Worm (Caenorhabditis elegans): ENCODE measurements around the gene C17C3.3.
A peak's percentile ranks its signal among the peaks of the same experiment; 100 is the strongest.

The C17C3.3 gene

DNA sequence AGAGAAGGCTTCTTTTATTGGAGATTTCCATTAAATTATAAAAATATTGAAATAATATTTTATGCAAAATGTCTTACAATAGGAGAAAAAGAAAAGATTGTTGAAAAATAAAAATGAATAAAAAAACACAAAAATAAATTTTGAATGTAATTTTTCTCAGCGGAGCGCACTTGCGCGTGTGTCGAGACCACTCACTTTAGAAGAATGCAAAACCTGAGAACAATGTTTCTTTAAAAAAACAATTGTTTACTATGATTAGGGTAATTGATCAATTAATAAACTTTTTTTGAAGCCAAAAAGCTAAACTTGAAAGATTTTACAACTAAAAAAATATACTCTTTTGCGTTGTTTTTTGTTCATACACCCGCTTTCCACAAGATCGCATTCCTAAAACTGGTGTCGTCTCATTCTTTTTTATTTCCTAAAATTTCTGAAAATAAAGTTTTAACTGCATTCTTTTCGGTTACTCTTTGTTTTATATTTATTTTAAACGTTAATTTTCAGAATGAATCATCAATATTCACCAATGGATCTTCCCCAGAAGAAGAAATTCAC is 32.8 kb downstream of the C17C3.3 start, which contains the start of gene ttc-4:
Gene ttc-4 (plus strand): TSS at position 505 of the 555 bp plus-strand sequence.
- TF ChIP-seq ces-1 (GFP tag; optimal IDR thresholded peaks at IDR 0.05) (peak; percentile 39), mep-1 (tag; optimal IDR thresholded peaks at IDR 0.05) (peak; percentile 68), tbx-8 (GFP tag; optimal IDR thresholded peaks at IDR 0.05) (no peak), sptf-1 (tag; optimal IDR thresholded peaks at IDR 0.05) (peak; percentile 45), nhr-237 (tag; optimal IDR thresholded peaks at IDR 0.05) (peak; percentile 68)

DNA sequence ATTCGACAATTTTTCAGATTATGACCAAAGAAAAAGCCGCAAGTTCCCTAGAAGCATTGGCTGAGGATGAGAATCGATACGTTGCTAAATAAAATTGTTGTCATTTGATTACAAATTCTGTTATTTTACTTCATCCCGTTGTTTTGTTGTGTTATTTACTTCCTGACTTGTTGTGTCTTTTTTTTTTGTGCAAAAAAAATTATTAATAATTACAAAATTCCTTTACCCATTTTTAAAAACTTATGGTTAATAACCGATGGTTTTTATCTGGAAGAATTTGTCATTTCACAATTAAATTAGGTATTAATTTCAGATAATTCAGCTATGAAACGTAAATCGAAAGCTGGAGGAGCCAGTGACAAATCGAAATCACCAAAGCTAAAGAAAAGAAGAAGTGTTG is 34.7 kb downstream of the C17C3.3 start, which contains the start of gene C17G10.1:
Gene C17G10.1 (plus strand): TSS at position 301 of the 400 bp plus-strand sequence.
- TF ChIP-seq nhr-28 (tag; optimal IDR thresholded peaks at IDR 0.05) (no peak), nhr-76 (tag; optimal IDR thresholded peaks at IDR 0.05) (no peak), lin-13 (tag; optimal IDR thresholded peaks at IDR 0.05) (no peak), tbx-8 (GFP tag; optimal IDR thresholded peaks at IDR 0.05) (no peak), drap-1 (GFP tag; optimal IDR thresholded peaks at IDR 0.05) (no peak), zip-8 (tag; optimal IDR thresholded peaks at IDR 0.05) (no peak)

DNA sequence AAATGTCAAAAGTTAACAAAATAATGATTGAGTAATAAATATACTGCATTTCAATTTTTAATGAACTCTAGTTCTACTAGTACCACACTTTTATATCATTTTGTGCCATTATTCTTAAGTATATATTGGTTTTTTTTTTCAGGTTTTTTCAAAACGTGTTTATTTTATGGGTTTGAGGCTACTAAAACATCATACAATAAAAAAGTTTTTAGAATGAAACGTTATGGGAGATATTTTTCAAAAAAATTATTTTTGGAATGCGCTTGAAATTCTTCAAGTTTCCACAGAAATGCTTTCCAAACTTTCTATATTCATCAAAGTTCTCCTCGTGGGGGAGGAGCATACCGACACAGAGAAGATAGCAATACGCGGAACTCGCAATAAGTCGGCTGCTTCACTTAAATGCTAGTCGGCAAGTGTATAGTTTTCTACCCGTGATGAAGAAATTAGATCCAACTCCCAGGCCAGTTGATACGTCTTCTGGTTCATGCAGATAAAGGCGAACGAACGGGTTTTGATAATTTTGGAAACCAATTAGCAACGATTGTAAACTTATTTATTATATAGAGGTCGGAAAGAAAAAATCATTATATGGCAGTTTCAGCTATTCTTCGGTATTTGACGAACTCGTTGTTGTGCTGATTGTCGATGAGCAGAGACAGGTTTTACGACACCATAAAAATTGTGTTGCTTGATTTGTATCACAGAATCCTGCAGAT is 37.9 kb downstream of the C17C3.3 start, which contains the start of gene C17G10.10:
Gene C17G10.10 (minus strand): TSS at position 51 of the 719 bp plus-strand sequence.
- TF ChIP-seq pha-4 (tag; optimal IDR thresholded peaks at IDR 0.05) (peak; percentile 12), hlh-1 (tag; optimal IDR thresholded peaks at IDR 0.05) (no peak)

DNA sequence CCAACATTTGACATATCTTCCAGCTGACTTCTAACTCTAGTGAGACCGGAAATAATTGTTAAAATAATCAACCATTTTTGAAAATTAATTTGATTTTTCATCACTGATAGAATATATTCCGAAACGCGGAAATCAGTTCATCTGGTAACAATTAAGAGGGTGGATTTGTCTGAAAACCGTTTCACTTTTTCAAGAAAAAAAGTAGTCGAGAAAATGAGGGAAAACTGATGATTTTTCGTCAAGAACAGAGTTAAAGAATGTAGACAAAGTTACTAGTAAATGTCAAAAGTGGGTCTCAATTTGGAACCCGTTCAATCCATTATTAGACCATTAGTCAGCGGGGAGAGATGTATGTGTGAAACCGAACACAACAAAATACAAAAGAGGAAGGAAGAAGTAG is 41.7 kb downstream of the C17C3.3 start, which contains the start of gene C17G10.6:
Gene C17G10.6 (minus strand): TSS at position 101 of the 400 bp plus-strand sequence.
- no peak for TF ChIP-seq nhr-28 (tag; optimal IDR thresholded peaks at IDR 0.05)
- TF ChIP-seq nhr-76 (tag; optimal IDR thresholded peaks at IDR 0.05): no peak
- no peak for TF ChIP-seq lsy-2 (tag; optimal IDR thresholded peaks at IDR 0.05)
- TF ChIP-seq ceh-83 (GFP tag; optimal IDR thresholded peaks at IDR 0.05): no peak

DNA sequence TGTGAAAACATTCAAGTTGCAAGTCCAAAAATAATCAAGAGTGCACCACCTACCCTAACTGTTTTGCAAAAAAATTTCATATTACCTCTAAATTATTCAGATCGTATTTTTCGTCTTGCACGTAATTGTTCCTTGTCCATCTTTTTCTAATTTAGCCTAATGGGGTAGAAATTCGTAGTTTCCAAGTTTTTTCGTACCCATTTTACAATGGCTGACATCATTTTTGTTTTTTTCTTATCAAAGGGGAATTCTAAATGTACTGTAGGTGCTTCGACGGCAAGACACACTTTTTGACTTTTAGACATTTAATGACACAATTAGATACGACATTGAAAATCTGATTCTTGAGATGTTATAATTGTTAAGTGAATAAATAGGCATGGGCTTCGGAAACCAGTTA is 42.9 kb downstream of the C17C3.3 start:
- TF ChIP-seq flh-1 (GFP tag; optimal IDR thresholded peaks at IDR 0.05): no peak
- TF ChIP-seq unc-120 (tag; optimal IDR thresholded peaks at IDR 0.05; ENCODE audit: poor library complexity, severe bottlenecking): no peak
- no peak for TF ChIP-seq nhr-76 (tag; optimal IDR thresholded peaks at IDR 0.05)
- TF ChIP-seq unc-62 (GFP tag; optimal IDR thresholded peaks at IDR 0.05): no peak
- TF ChIP-seq ceh-39 (tag; optimal IDR thresholded peaks at IDR 0.05): no peak
- TF ChIP-seq elt-3 (tag; optimal IDR thresholded peaks at IDR 0.05): no peak
- TF ChIP-seq nhr-2 (tag; optimal IDR thresholded peaks at IDR 0.05): no peak
- no peak for TF ChIP-seq drap-1 (GFP tag; optimal IDR thresholded peaks at IDR 0.05)
- no peak for TF ChIP-seq unc-39 (tag; optimal IDR thresholded peaks at IDR 0.05)

DNA sequence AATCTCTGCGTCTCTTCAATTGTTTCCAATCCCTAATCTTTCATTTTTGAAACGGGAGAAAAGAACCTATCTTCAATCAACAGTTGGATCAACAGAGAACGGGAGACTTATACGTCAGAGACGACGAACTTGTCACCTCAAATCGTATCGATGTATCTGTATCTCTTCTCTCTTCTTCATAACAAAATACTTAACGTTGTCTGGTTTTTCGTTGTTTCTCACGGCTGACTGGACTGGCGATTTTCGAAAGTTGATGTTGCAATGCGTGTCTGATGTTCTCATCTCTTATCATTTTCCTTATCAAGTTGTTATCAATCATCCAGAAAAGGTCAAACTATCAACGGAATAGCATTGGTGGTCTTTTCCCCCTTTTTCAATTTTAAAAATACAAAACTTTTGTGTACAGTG is 44.0 kb downstream of the C17C3.3 start:
- no peak for TF ChIP-seq ces-1 (GFP tag; optimal IDR thresholded peaks at IDR 0.05)
- peak; percentile 57 for TF ChIP-seq unc-62 (GFP tag; optimal IDR thresholded peaks at IDR 0.05)
- no peak for TF ChIP-seq sem-2 (GFP tag; optimal IDR thresholded peaks at IDR 0.05)
- peak; percentile 84 for TF ChIP-seq elt-3 (tag; optimal IDR thresholded peaks at IDR 0.05)

DNA sequence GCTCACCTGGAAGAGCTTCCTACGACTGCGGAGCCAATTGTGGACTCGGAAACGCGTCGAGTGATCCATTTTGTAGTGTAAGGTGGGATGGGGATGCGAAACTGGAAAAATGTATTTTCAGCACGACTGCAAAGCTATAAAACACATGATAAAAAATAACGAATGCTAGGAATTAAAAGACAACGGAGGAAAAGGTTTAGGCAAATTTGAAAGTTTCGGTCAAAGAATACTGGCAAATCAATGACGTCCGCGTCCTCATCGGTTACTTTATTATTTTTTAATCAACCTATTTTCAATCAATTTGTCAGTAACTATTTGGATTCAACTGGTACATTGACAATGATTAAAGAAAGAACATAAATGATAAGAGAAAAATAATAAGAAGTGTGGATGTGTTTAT is 46.2 kb downstream of the C17C3.3 start, which contains the start of gene C17G10.7:
Gene C17G10.7 (minus strand): TSS at position 101 of the 400 bp plus-strand sequence.
- TF ChIP-seq nhr-237 (tag; optimal IDR thresholded peaks at IDR 0.05): no peak
- no peak for TF ChIP-seq mab-5 (tag; optimal IDR thresholded peaks at IDR 0.05)
- no peak for TF ChIP-seq elt-3 (tag; optimal IDR thresholded peaks at IDR 0.05)
- no peak for TF ChIP-seq ceh-43 (GFP tag; optimal IDR thresholded peaks at IDR 0.05)
- TF ChIP-seq mep-1 (tag; optimal IDR thresholded peaks at IDR 0.05): no peak
- no peak for TF ChIP-seq M03D4.4 (tag; optimal IDR thresholded peaks at IDR 0.05)
- no peak for TF ChIP-seq elt-1 (tag; optimal IDR thresholded peaks at IDR 0.05; ENCODE audit: borderline replicate concordance, insufficient read depth)
- TF ChIP-seq nhr-2 (tag; optimal IDR thresholded peaks at IDR 0.05): no peak
- TF ChIP-seq unc-62 (GFP tag; optimal IDR thresholded peaks at IDR 0.05): no peak
- TF ChIP-seq nhr-76 (tag; optimal IDR thresholded peaks at IDR 0.05): no peak
- TF ChIP-seq blmp-1 (tag; optimal IDR thresholded peaks at IDR 0.05): no peak
- no peak for TF ChIP-seq tbx-8 (GFP tag; optimal IDR thresholded peaks at IDR 0.05)
- no peak for TF ChIP-seq mls-2 (tag; optimal IDR thresholded peaks at IDR 0.05)
- no peak for TF ChIP-seq lin-13 (tag; optimal IDR thresholded peaks at IDR 0.05)
- no peak for TF ChIP-seq nhr-12 (tag; optimal IDR thresholded peaks at IDR 0.05)
- TF ChIP-seq ham-2 (GFP tag; optimal IDR thresholded peaks at IDR 0.05): no peak
- TF ChIP-seq bed-3 (GFP tag; optimal IDR thresholded peaks at IDR 0.05): no peak
